Worm (Caenorhabditis elegans) whole organism, young adult: ENCODE data around the gene F19H8.2.
A peak's percentile ranks its signal among the peaks of the same experiment; 100 is the strongest.

ENCODE experiments used
- B0336.3 ChIP-seq: fragments of 200-800 bp; sonication (Bioruptor generic); IDR thresholded peaks from 2 replicates; pipeline ENCODE4 v1.3.6; 2022; ENCODE audit warnings: missing genetic modification characterization, missing compliant biosample characterization
- C06A6.2 ChIP-seq: fragments of 200-800 bp; sonication (Bioruptor generic); conservative IDR thresholded peaks from 2 replicates; pipeline ENCODE4 v1.3.6; 2022; ENCODE audit warnings: missing genetic modification characterization, missing compliant biosample characterization
- T07F8.4 ChIP-seq: sonication (generic microtip); optimal IDR thresholded peaks from 2 replicates; lab custom pipeline; 2016; ENCODE audit warnings: mild to moderate bottlenecking, missing genetic modification characterization, moderate library complexity, missing compliant biosample characterization
- Y53F4B.3 ChIP-seq: fragments of 200-800 bp; sonication (Bioruptor generic); IDR thresholded peaks from 2 replicates; pipeline ENCODE4 v1.3.6; 2022; ENCODE audit warnings: missing genetic modification reagents, missing genetic modification characterization, missing compliant biosample characterization
- Y56A3A.18 ChIP-seq: fragments of 200-800 bp; sonication (Bioruptor generic); IDR thresholded peaks from 2 replicates; pipeline ENCODE4 v1.3.6; 2022; ENCODE audit warnings: missing genetic modification reagents, missing genetic modification characterization, missing compliant biosample characterization
- Y79H2A.3 ChIP-seq: fragments of 200-800 bp; sonication (Bioruptor generic); conservative IDR thresholded peaks from 2 replicates; pipeline ENCODE4 v1.3.6; 2022; ENCODE audit warnings: missing genetic modification reagents, missing genetic modification characterization, missing compliant biosample characterization
- Y95B8A.8 ChIP-seq: fragments of 200-800 bp; sonication (Bioruptor generic); IDR thresholded peaks from 2 replicates; pipeline ENCODE4 v1.3.6; 2022; ENCODE audit warnings: missing genetic modification reagents, missing genetic modification characterization, missing compliant biosample characterization
- ama-1 ChIP-seq, 3 experiments: fragments of 150-350 bp in 1 of 3; sonication (generic microtip) in 2 of 3; optimal IDR thresholded peaks; 2 replicates each; lab custom pipeline; 2014 to 2018; ENCODE audit warnings: missing biosample characterization in 2 of 3, missing genetic modification characterization in 2 of 3, missing genetic modification reagents in 2 of 3
- ceh-40 ChIP-seq: fragments of 200-800 bp; sonication (Bioruptor generic); IDR thresholded peaks from 2 replicates; pipeline ENCODE4 v1.3.6; 2022; ENCODE audit warnings: missing genetic modification characterization, missing compliant biosample characterization
- ceh-58 ChIP-seq: fragments of 200-800 bp; sonication (Bioruptor generic); IDR thresholded peaks from 2 replicates; pipeline ENCODE4 v1.3.6; 2022; ENCODE audit warnings: missing genetic modification characterization, missing compliant biosample characterization
- chd-7 ChIP-seq: sonication (generic microtip); optimal IDR thresholded peaks from 2 replicates; lab custom pipeline; 2016; ENCODE audit warnings: mild to moderate bottlenecking, missing genetic modification characterization, moderate library complexity, missing compliant biosample characterization
- dox-1 ChIP-seq: fragments of 200-800 bp; sonication (Bioruptor generic); IDR thresholded peaks from 2 replicates; pipeline ENCODE4 v1.3.6; 2022; ENCODE audit warnings: missing genetic modification reagents, missing genetic modification characterization, missing compliant biosample characterization
- dpff-1 ChIP-seq: sonication (generic microtip); optimal IDR thresholded peaks from 2 replicates; lab custom pipeline; 2017; ENCODE audit warnings: mild to moderate bottlenecking, missing genetic modification characterization, missing compliant biosample characterization
- egl-44 ChIP-seq: fragments of 200-800 bp; sonication (Bioruptor generic); IDR thresholded peaks from 2 replicates; pipeline ENCODE4 v1.3.6; 2022; ENCODE audit warnings: missing genetic modification reagents, missing genetic modification characterization, missing compliant biosample characterization
- ekl-4 ChIP-seq: fragments of 200-800 bp; sonication (Bioruptor generic); IDR thresholded peaks from 2 replicates; pipeline ENCODE4 v1.3.6; 2022; ENCODE audit warnings: missing genetic modification reagents, missing genetic modification characterization, missing compliant biosample characterization
- ets-4 ChIP-seq: fragments of 200-800 bp; sonication (Bioruptor generic); optimal IDR thresholded peaks from 2 replicates; lab custom pipeline; 2018; ENCODE audit warnings: mild to moderate bottlenecking, missing genetic modification characterization, missing compliant biosample characterization
- gei-17 ChIP-seq: fragments of 200-800 bp; sonication (Bioruptor generic); optimal IDR thresholded peaks from 2 replicates; lab custom pipeline; 2018; ENCODE audit warnings: mild to moderate bottlenecking, missing genetic modification characterization, missing compliant biosample characterization
- hmg-1.2 ChIP-seq: fragments of 200-800 bp; sonication (Bioruptor generic); IDR thresholded peaks from 2 replicates; pipeline ENCODE4 v1.3.6; 2022; ENCODE audit warnings: missing genetic modification reagents, missing genetic modification characterization, missing compliant biosample characterization
- let-607 ChIP-seq, 2 experiments: fragments of 200-800 bp in 1 of 2; sonication (Bioruptor generic) in 1 of 2; sonication (generic microtip) in 1 of 2; optimal IDR thresholded peaks; 2 replicates each; lab custom pipeline; 2016 to 2018; ENCODE audit warnings: mild to moderate bottlenecking in 2 of 2, missing compliant biosample characterization in 2 of 2, missing genetic modification characterization in 2 of 2, moderate library complexity in 2 of 2, missing genotype in 1 of 2
- lin-35 ChIP-seq, 3 experiments: fragments of 150-350 bp in 2 of 3; sonication (generic microtip) in 1 of 3; optimal IDR thresholded peaks; 2 replicates each; lab custom pipeline; 2014 to 2018; ENCODE audit warnings: missing biosample characterization in 3 of 3, missing genetic modification characterization in 3 of 3, missing genetic modification reagents in 3 of 3
- lin-54 ChIP-seq: fragments of 200-800 bp; sonication (Bioruptor generic); optimal IDR thresholded peaks from 2 replicates; lab custom pipeline; 2018; ENCODE audit warnings: mild to moderate bottlenecking, missing genetic modification characterization, missing compliant biosample characterization
- lir-1 ChIP-seq: fragments of 200-800 bp; sonication (Bioruptor generic); conservative IDR thresholded peaks from 2 replicates; pipeline ENCODE4 v1.3.6; 2022; ENCODE audit warnings: missing genetic modification reagents, missing genetic modification characterization, missing compliant biosample characterization
- nfyb-1 ChIP-seq: fragments of 200-800 bp; sonication (Bioruptor generic); IDR thresholded peaks from 2 replicates; pipeline ENCODE4 v1.3.6; 2022; ENCODE audit warnings: missing genetic modification reagents, missing genetic modification characterization, missing compliant biosample characterization
- nhr-80 ChIP-seq: sonication (generic microtip); optimal IDR thresholded peaks from 2 replicates; lab custom pipeline; 2016; ENCODE audit warnings: missing genetic modification characterization, missing compliant biosample characterization
- pbrm-1 ChIP-seq: fragments of 200-800 bp; sonication (Bioruptor generic); IDR thresholded peaks from 2 replicates; pipeline ENCODE4 v1.3.6; 2022; ENCODE audit warnings: missing genetic modification reagents, missing genetic modification characterization, missing compliant biosample characterization
- rec-8 ChIP-seq, 2 experiments: sonication (generic microtip); optimal IDR thresholded peaks; 2 replicates each; lab custom pipeline; 2016; ENCODE audit warnings: mild to moderate bottlenecking in 2 of 2, missing genetic modification characterization in 2 of 2, missing genetic modification reagents in 2 of 2, missing genotype in 2 of 2, missing biosample characterization in 1 of 2, missing compliant biosample characterization in 1 of 2, moderate library complexity in 1 of 2
- sea-2 ChIP-seq: fragments of 200-800 bp; sonication (Bioruptor generic); IDR thresholded peaks from 2 replicates; pipeline ENCODE4 v1.3.6; 2022; ENCODE audit warnings: missing genetic modification characterization, missing compliant biosample characterization
- snpc-1.3 ChIP-seq: sonication (generic microtip); optimal IDR thresholded peaks from 2 replicates; lab custom pipeline; 2017; ENCODE audit warnings: missing genetic modification characterization, mild to moderate bottlenecking, missing compliant biosample characterization, antibody characterized with exemption, moderate library complexity, missing genotype, missing genetic modification reagents; ENCODE audit not compliant: insufficient read depth
- sptf-2 ChIP-seq: fragments of 200-800 bp; sonication (Bioruptor generic); optimal IDR thresholded peaks from 2 replicates; lab custom pipeline; 2018; ENCODE audit warnings: mild to moderate bottlenecking, missing genetic modification characterization, missing compliant biosample characterization
- tlf-1 ChIP-seq: fragments of 200-800 bp; sonication (Bioruptor generic); optimal IDR thresholded peaks from 2 replicates; lab custom pipeline; 2018; ENCODE audit warnings: mild to moderate bottlenecking, missing genetic modification characterization, missing compliant biosample characterization
- unc-62 ChIP-seq: fragments of 150-350 bp; optimal IDR thresholded peaks from 2 replicates; lab custom pipeline; 2014; ENCODE audit warnings: missing biosample characterization, missing genetic modification reagents, missing genetic modification characterization
- xnd-1 ChIP-seq: sonication (generic microtip); optimal IDR thresholded peaks from 2 replicates; lab custom pipeline; 2016; ENCODE audit warnings: missing genotype, missing genetic modification reagents, missing genetic modification characterization, missing compliant biosample characterization
- zfh-2 ChIP-seq: fragments of 200-800 bp; sonication (Bioruptor generic); conservative IDR thresholded peaks from 2 replicates; pipeline ENCODE4 v1.3.6; 2022; ENCODE audit warnings: missing genetic modification reagents, missing genetic modification characterization, missing compliant biosample characterization
- ztf-28 ChIP-seq: fragments of 200-800 bp; sonication (Bioruptor generic); IDR thresholded peaks from 2 replicates; pipeline ENCODE4 v1.3.6; 2022; ENCODE audit warnings: missing genetic modification reagents, missing genetic modification characterization, missing compliant biosample characterization
- ztf-3 ChIP-seq: fragments of 200-800 bp; sonication (Bioruptor generic); optimal IDR thresholded peaks from 2 replicates; lab custom pipeline; 2018; ENCODE audit warnings: mild to moderate bottlenecking, missing genetic modification characterization, missing compliant biosample characterization

The F19H8.2 gene

ce11 chrII:14600852-14601313 is 4.8 kb downstream of the F19H8.2 start, which contains the start of gene tps-2:
TSS of gene tps-2 (plus strand) at chrII:14600902.
- no peak for TF ChIP-seq Y53F4B.3 (GFP tag; lab: Robert Waterston, UW)
- TF ChIP-seq tlf-1 (GFP tag; lab: Kevin White, UChicago) = no peak
- TF ChIP-seq Y79H2A.3 (GFP tag; lab: Robert Waterston, UW) = no peak
- TF ChIP-seq let-607 (tag; optimal IDR thresholded peaks at IDR 0.05; lab: Kevin White, UChicago) = peak in 1 of 2 experiments; percentile 6
- TF ChIP-seq C06A6.2 (GFP tag; lab: Robert Waterston, UW) = no peak
- TF ChIP-seq gei-17 = no peak
- TF ChIP-seq dpff-1 (tag; lab: Kevin White, UChicago) = no peak
- TF ChIP-seq lin-54 (GFP tag; lab: Kevin White, UChicago) = no peak
- TF ChIP-seq ceh-58 (GFP tag; lab: Robert Waterston, UW) = no peak
- no peak for TF ChIP-seq sptf-2 (GFP tag; lab: Kevin White, UChicago)
- no peak for TF ChIP-seq zfh-2 (GFP tag; lab: Robert Waterston, UW)
- TF ChIP-seq lir-1 = no peak
- no peak for TF ChIP-seq B0336.3 (GFP tag; lab: Robert Waterston, UW)
- TF ChIP-seq ztf-28 = no peak
- TF ChIP-seq dox-1 (GFP tag; lab: Robert Waterston, UW) = 0 out of 2 replicates have a peak, but pooled peaks have one; percentile 4
- TF ChIP-seq Y95B8A.8 = no peak
- TF ChIP-seq ceh-40 = no peak
- peak; percentile 84 for TF ChIP-seq ama-1 (optimal IDR thresholded peaks at IDR 0.05; lab: Kevin White, UChicago)
- TF ChIP-seq ama-1 (GFP tag; optimal IDR thresholded peaks at IDR 0.05; lab: Kevin White, UChicago) = no peak
- TF ChIP-seq lin-35 (GFP tag; optimal IDR thresholded peaks at IDR 0.05; lab: Kevin White, UChicago) = no peak
- TF ChIP-seq snpc-1.3 (tag; lab: Kevin White, UChicago) = no peak
- TF ChIP-seq T07F8.4 (tag; lab: Kevin White, UChicago) = no peak
- no peak for TF ChIP-seq rec-8 (tag; optimal IDR thresholded peaks at IDR 0.05; lab: Kevin White, UChicago)
- TF ChIP-seq nfyb-1 (GFP tag; lab: Robert Waterston, UW) = no peak
- no peak for TF ChIP-seq unc-62 (GFP tag; lab: Kevin White, UChicago)
- TF ChIP-seq ekl-4 (GFP tag; lab: Robert Waterston, UW) = no peak

- TF ChIP-seq chd-7 (tag; lab: Kevin White, UChicago) = peak; percentile 1
- no peak for TF ChIP-seq Y56A3A.18 (GFP tag; lab: Robert Waterston, UW)
- TF ChIP-seq pbrm-1 = 0 out of 2 replicates have a peak, but pooled peaks have one; percentile 14
- TF ChIP-seq ztf-3 = peak; percentile 32
- TF ChIP-seq ama-1 (optimal IDR thresholded peaks at IDR 0.05; lab: Kevin White, UChicago) = peak; percentile 36
- no peak for TF ChIP-seq ama-1 (GFP tag; optimal IDR thresholded peaks at IDR 0.05; lab: Kevin White, UChicago)
- TF ChIP-seq ets-4 (GFP tag; lab: Kevin White, UChicago) = no peak
- TF ChIP-seq xnd-1 (tag; lab: Kevin White, UChicago) = no peak
- no peak for TF ChIP-seq unc-62 (GFP tag; lab: Kevin White, UChicago)
- peak; percentile 16 for TF ChIP-seq nhr-80 (tag; lab: Kevin White, UChicago)
Measured at ce11 chrII:14599933-14600630, 5.6 kb downstream of the F19H8.2 start.

ce11 chrII:14599284-14599862 is 6.3 kb downstream of the F19H8.2 start:
- TF ChIP-seq sea-2 (GFP tag; lab: Robert Waterston, UW) (no peak), ama-1 (optimal IDR thresholded peaks at IDR 0.05; lab: Kevin White, UChicago) (peak; percentile 72), ama-1 (GFP tag; optimal IDR thresholded peaks at IDR 0.05; lab: Kevin White, UChicago) (no peak), hmg-1.2 (peak; percentile 20; the same call in 1 of the 2 replicates), egl-44 (GFP tag; lab: Robert Waterston, UW) (no peak)
